Worm (Caenorhabditis elegans) whole organism, late embryonic: ENCODE data around the gene Y70C5A.2.

Experiments used
- K02D7.2 ChIP-seq: sonication (generic microtip); optimal IDR thresholded peaks from 2 replicates; lab custom pipeline; 2017; ENCODE audit warnings: mild to moderate bottlenecking, missing genetic modification characterization, missing compliant biosample characterization
- ceh-48 ChIP-seq: sonication (generic microtip); optimal IDR thresholded peaks from 2 replicates; lab custom pipeline; 2016; ENCODE audit warnings: missing genetic modification characterization, inconsistent platforms, missing compliant biosample characterization
- elt-2 ChIP-seq: sonication (generic microtip); optimal IDR thresholded peaks from 2 replicates; lab custom pipeline; 2016; ENCODE audit warnings: missing genetic modification reagents, missing genetic modification characterization, missing compliant biosample characterization
- fkh-10 ChIP-seq: fragments of 150-350 bp; optimal IDR thresholded peaks from 2 replicates; lab custom pipeline; 2014; ENCODE audit warnings: missing biosample characterization, missing genetic modification reagents, missing genetic modification characterization
- hlh-15 ChIP-seq: sonication (generic microtip); optimal IDR thresholded peaks from 2 replicates; lab custom pipeline; 2016; ENCODE audit warnings: missing genetic modification characterization, missing compliant biosample characterization
- pag-3 ChIP-seq: sonication (generic microtip); optimal IDR thresholded peaks from 2 replicates; lab custom pipeline; 2016; ENCODE audit warnings: missing compliant biosample characterization, missing genetic modification characterization, borderline replicate concordance
- pha-2 ChIP-seq: sonication (generic microtip); optimal IDR thresholded peaks from 2 replicates; lab custom pipeline; 2017; ENCODE audit warnings: mild to moderate bottlenecking, missing genetic modification characterization, missing compliant biosample characterization
- rnt-1 ChIP-seq: sonication (generic microtip); optimal IDR thresholded peaks from 2 replicates; lab custom pipeline; 2016; ENCODE audit warnings: missing genetic modification characterization, missing compliant biosample characterization
- sox-2 ChIP-seq: fragments of 200-800 bp; sonication (Bioruptor generic); IDR thresholded peaks from 2 replicates; pipeline ENCODE4 v1.3.6; 2022; ENCODE audit warnings: missing genetic modification reagents, missing genetic modification characterization, missing compliant biosample characterization
- tbx-2 ChIP-seq: sonication (generic microtip); optimal IDR thresholded peaks from 2 replicates; lab custom pipeline; 2016; ENCODE audit warnings: missing genetic modification characterization, missing compliant biosample characterization
- unc-42 ChIP-seq: sonication (generic microtip); optimal IDR thresholded peaks from 2 replicates; lab custom pipeline; 2016; ENCODE audit warnings: missing genotype, missing genetic modification characterization, missing compliant biosample characterization

DNA sequence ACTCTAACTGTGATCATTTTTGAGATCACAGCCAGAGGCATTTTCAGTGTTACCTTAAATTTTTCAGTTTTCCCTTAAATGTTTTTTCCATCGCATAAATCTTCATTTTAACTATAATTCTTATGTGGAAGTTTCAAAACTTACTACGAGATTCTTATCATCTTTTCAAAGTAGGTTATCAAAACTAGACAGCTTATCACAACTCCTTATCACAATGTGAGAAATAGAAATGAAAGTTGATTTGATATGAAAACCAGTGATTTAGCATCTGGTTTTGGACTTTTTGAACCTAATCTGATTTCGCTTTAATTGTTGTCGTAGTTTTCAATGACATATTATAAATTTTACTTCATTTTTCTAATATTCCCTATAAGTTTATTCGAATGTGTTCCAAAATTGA lies 12.9 kb upstream of the Y70C5A.2 start, which contains the start of gene mltn-11:
- TF ChIP-seq tbx-2 (tag; lab: Kevin White, UChicago) (no peak), pag-3 (tag; lab: Kevin White, UChicago) (no peak), elt-2 (tag; lab: Kevin White, UChicago) (peak; percentile 76), ceh-48 (tag; lab: Kevin White, UChicago) (no peak), unc-42 (tag; lab: Kevin White, UChicago) (no peak), K02D7.2 (tag; lab: Kevin White, UChicago) (no peak), pha-2 (tag; lab: Kevin White, UChicago) (no peak), hlh-15 (tag; lab: Kevin White, UChicago) (no peak), sox-2 (GFP tag; lab: Robert Waterston, UW) (no peak), fkh-10 (GFP tag; lab: Kevin White, UChicago) (no peak), rnt-1 (tag; lab: Kevin White, UChicago) (no peak)
